Worm (Caenorhabditis elegans) whole organism, late embryonic: Measurements from ENCODE around the gene C06E4.3.

Experiments used
- C08G9.2 ChIP-seq: sonication (generic microtip); optimal IDR thresholded peaks from 2 replicates; lab custom pipeline; 2016; ENCODE audit warnings: mild to moderate bottlenecking, missing genetic modification characterization, moderate library complexity, missing compliant biosample characterization
- F13H6.1 ChIP-seq: sonication (generic microtip); optimal IDR thresholded peaks from 2 replicates; lab custom pipeline; 2016; ENCODE audit warnings: missing genetic modification characterization, missing compliant biosample characterization
- ceh-14 ChIP-seq: sonication (generic microtip); optimal IDR thresholded peaks from 2 replicates; lab custom pipeline; 2016; ENCODE audit warnings: missing genotype, missing genetic modification characterization, missing compliant biosample characterization
- ceh-2 ChIP-seq: sonication (generic microtip); optimal IDR thresholded peaks from 2 replicates; lab custom pipeline; 2016; ENCODE audit warnings: missing genotype, missing genetic modification characterization, missing compliant biosample characterization
- ceh-24 ChIP-seq: sonication (generic microtip); optimal IDR thresholded peaks from 2 replicates; lab custom pipeline; 2016; ENCODE audit warnings: mild to moderate bottlenecking, missing genetic modification characterization, missing compliant biosample characterization
- ceh-31 ChIP-seq: sonication (generic microtip); optimal IDR thresholded peaks from 2 replicates; lab custom pipeline; 2016; ENCODE audit warnings: missing genetic modification characterization, missing compliant biosample characterization
- ceh-48 ChIP-seq: sonication (generic microtip); optimal IDR thresholded peaks from 2 replicates; lab custom pipeline; 2016; ENCODE audit warnings: missing genetic modification characterization, inconsistent platforms, missing compliant biosample characterization
- ceh-6 ChIP-seq: fragments of 200-800 bp; sonication (Bioruptor generic); optimal IDR thresholded peaks from 2 replicates; lab custom pipeline; 2018; ENCODE audit warnings: mild to moderate bottlenecking, missing genetic modification characterization, missing compliant biosample characterization
- ceh-9 ChIP-seq: sonication (generic microtip); optimal IDR thresholded peaks from 2 replicates; lab custom pipeline; 2016; ENCODE audit warnings: mild to moderate bottlenecking, missing genetic modification characterization, inconsistent platforms, missing compliant biosample characterization
- che-1 ChIP-seq: sonication (generic microtip); optimal IDR thresholded peaks from 2 replicates; lab custom pipeline; 2016; ENCODE audit warnings: mild to moderate bottlenecking, missing genetic modification characterization, missing compliant biosample characterization
- dve-1 ChIP-seq: sonication (generic microtip); optimal IDR thresholded peaks from 2 replicates; lab custom pipeline; 2017; ENCODE audit warnings: antibody characterized with exemption, mild to moderate bottlenecking, missing genetic modification characterization, missing compliant biosample characterization
- elt-2 ChIP-seq: sonication (generic microtip); optimal IDR thresholded peaks from 2 replicates; lab custom pipeline; 2016; ENCODE audit warnings: missing genetic modification reagents, missing genetic modification characterization, missing compliant biosample characterization
- fkh-10 ChIP-seq: fragments of 150-350 bp; optimal IDR thresholded peaks from 2 replicates; lab custom pipeline; 2014; ENCODE audit warnings: missing biosample characterization, missing genetic modification reagents, missing genetic modification characterization
- fkh-6 ChIP-seq: sonication (generic microtip); optimal IDR thresholded peaks from 2 replicates; lab custom pipeline; 2016; ENCODE audit warnings: missing genetic modification characterization, missing compliant biosample characterization
- gmeb-2 ChIP-seq: sonication (generic microtip); optimal IDR thresholded peaks from 2 replicates; lab custom pipeline; 2016; ENCODE audit warnings: missing genetic modification characterization, inconsistent platforms, missing compliant biosample characterization
- hlh-13 ChIP-seq: fragments of 200-800 bp; sonication (Bioruptor generic); optimal IDR thresholded peaks from 2 replicates; lab custom pipeline; 2018; ENCODE audit warnings: mild to moderate bottlenecking, missing genetic modification characterization, missing compliant biosample characterization
- hlh-15 ChIP-seq: sonication (generic microtip); optimal IDR thresholded peaks from 2 replicates; lab custom pipeline; 2016; ENCODE audit warnings: missing genetic modification characterization, missing compliant biosample characterization
- hlh-30 ChIP-seq: sonication (generic microtip); optimal IDR thresholded peaks from 2 replicates; lab custom pipeline; 2017; ENCODE audit warnings: antibody characterized with exemption, missing genetic modification characterization, missing compliant biosample characterization; ENCODE audit not compliant: insufficient read depth
- hlh-6 ChIP-seq: sonication (generic microtip); optimal IDR thresholded peaks from 2 replicates; lab custom pipeline; 2016; ENCODE audit warnings: missing genotype, missing genetic modification characterization, missing compliant biosample characterization
- lim-6 ChIP-seq: sonication (generic microtip); optimal IDR thresholded peaks from 2 replicates; lab custom pipeline; 2016; ENCODE audit warnings: missing genetic modification characterization, missing compliant biosample characterization
- mec-3 ChIP-seq: sonication (generic microtip); optimal IDR thresholded peaks from 2 replicates; lab custom pipeline; 2016; ENCODE audit warnings: borderline replicate concordance, missing genetic modification characterization, missing compliant biosample characterization
- nfya-1 ChIP-seq: sonication (generic microtip); optimal IDR thresholded peaks from 2 replicates; lab custom pipeline; 2017; ENCODE audit warnings: missing genetic modification characterization, mild to moderate bottlenecking, missing compliant biosample characterization, antibody characterized with exemption, moderate library complexity
- nhr-232 ChIP-seq: sonication (generic microtip); optimal IDR thresholded peaks from 2 replicates; lab custom pipeline; 2016; ENCODE audit warnings: missing genetic modification characterization, missing compliant biosample characterization
- odd-2 ChIP-seq: sonication (generic microtip); optimal IDR thresholded peaks from 2 replicates; lab custom pipeline; 2017; ENCODE audit warnings: antibody characterized with exemption, mild to moderate bottlenecking, missing genetic modification characterization, missing compliant biosample characterization
- pat-9 ChIP-seq: fragments of 200-800 bp; sonication (Bioruptor generic); optimal IDR thresholded peaks from 2 replicates; lab custom pipeline; 2018; ENCODE audit warnings: mild to moderate bottlenecking, missing genetic modification characterization, moderate library complexity, missing compliant biosample characterization
- pax-1 ChIP-seq: fragments of 150-350 bp; optimal IDR thresholded peaks from 2 replicates; lab custom pipeline; 2014; ENCODE audit warnings: missing biosample characterization, missing genetic modification characterization
- pha-2 ChIP-seq: sonication (generic microtip); optimal IDR thresholded peaks from 2 replicates; lab custom pipeline; 2017; ENCODE audit warnings: mild to moderate bottlenecking, missing genetic modification characterization, missing compliant biosample characterization
- pqm-1 ChIP-seq: sonication (generic microtip); optimal IDR thresholded peaks from 2 replicates; lab custom pipeline; 2016; ENCODE audit warnings: missing genetic modification characterization, missing compliant biosample characterization
- ref-2 ChIP-seq: sonication (generic microtip); optimal IDR thresholded peaks from 2 replicates; lab custom pipeline; 2016; ENCODE audit warnings: missing genetic modification characterization, missing compliant biosample characterization
- sdc-2 ChIP-seq: sonication (generic microtip); optimal IDR thresholded peaks from 2 replicates; lab custom pipeline; 2016; ENCODE audit warnings: missing genotype, missing genetic modification characterization, missing compliant biosample characterization
- sox-4 ChIP-seq: sonication (generic microtip); optimal IDR thresholded peaks from 2 replicates; lab custom pipeline; 2017; ENCODE audit warnings: mild to moderate bottlenecking, missing genetic modification characterization, inconsistent platforms, missing compliant biosample characterization
- tbx-7 ChIP-seq: sonication (generic microtip); optimal IDR thresholded peaks from 2 replicates; lab custom pipeline; 2016; ENCODE audit warnings: missing genotype, missing genetic modification characterization, missing compliant biosample characterization
- unc-3 ChIP-seq, 2 experiments: fragments of 200-800 bp in 1 of 2; sonication (Bioruptor generic) in 1 of 2; sonication (generic microtip) in 1 of 2; conservative IDR thresholded peaks in 1 of 2; optimal IDR thresholded peaks in 1 of 2; 2 replicates each; pipeline versions ENCODE4 v1.3.6 to Lab custom; 2016 to 2022; ENCODE audit warnings: missing compliant biosample characterization in 2 of 2, missing genetic modification characterization in 2 of 2, missing genetic modification reagents in 1 of 2
- unc-42 ChIP-seq: sonication (generic microtip); optimal IDR thresholded peaks from 2 replicates; lab custom pipeline; 2016; ENCODE audit warnings: missing genotype, missing genetic modification characterization, missing compliant biosample characterization
- unc-86 ChIP-seq: sonication (generic microtip); optimal IDR thresholded peaks from 2 replicates; lab custom pipeline; 2016; ENCODE audit warnings: missing genetic modification characterization, missing compliant biosample characterization
- zip-5 ChIP-seq: sonication (generic microtip); optimal IDR thresholded peaks from 2 replicates; lab custom pipeline; 2016; ENCODE audit warnings: missing genetic modification characterization, missing compliant biosample characterization
- ztf-16 ChIP-seq: sonication (generic microtip); optimal IDR thresholded peaks from 2 replicates; lab custom pipeline; 2017; ENCODE audit warnings: missing genetic modification characterization, missing compliant biosample characterization

Gene C06E4.3

DNA sequence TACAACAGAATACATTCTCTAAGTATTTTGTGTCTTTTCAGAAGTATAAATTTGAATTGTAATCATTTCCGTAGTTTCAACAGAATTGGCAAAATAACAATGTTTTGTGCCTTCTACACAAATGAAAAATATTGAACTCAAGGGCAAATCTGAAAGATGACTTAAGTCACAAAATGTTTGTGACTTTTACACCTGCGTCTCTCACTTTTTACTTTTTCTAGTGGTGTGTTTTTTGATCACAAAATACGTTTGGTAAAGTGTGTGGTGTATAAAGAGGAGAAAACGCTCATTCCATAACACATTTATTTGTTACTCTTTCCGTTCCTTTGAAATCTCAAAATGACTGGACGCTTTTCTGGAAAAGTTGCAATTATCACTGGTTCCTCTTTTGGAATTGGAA is at the start of gene C06E4.3:
Gene C06E4.3 (plus strand): TSS at position 289 of the 400 bp plus-strand sequence.
- TF ChIP-seq unc-3 (GFP tag; conservative IDR thresholded peaks at IDR 0.05; lab: Robert Waterston, UW) (no peak), unc-3 (tag; optimal IDR thresholded peaks at IDR 0.05; lab: Kevin White, UChicago) (no peak), ref-2 (tag; lab: Kevin White, UChicago) (no peak), zip-5 (tag; lab: Kevin White, UChicago) (no peak), ceh-2 (no peak), odd-2 (tag; lab: Kevin White, UChicago) (no peak), nfya-1 (tag; lab: Kevin White, UChicago) (no peak), pha-2 (tag; lab: Kevin White, UChicago) (no peak), hlh-30 (tag; lab: Kevin White, UChicago) (no peak), ztf-16 (tag; lab: Kevin White, UChicago) (no peak), hlh-15 (no peak), che-1 (no peak)

DNA sequence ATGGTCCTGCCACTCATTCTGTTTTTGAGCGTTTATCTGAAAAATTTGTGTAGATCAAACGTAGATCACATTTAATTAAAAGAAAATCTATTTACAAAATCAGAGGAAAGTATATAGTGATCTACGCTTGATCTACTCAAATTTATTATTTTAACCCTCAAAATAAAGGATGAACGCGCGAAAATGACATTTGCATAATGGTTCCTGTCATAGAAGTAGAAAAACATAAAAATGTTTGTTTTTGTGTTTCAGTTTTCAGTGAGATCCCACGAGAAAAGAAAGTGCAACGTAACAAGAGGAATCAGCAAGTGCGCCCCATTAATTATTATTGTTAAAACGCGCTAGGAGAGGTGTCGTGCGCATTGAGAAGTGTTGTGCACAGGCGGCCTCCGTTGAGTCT is 49.4 kb upstream of the C06E4.3 start:
- no peak for TF ChIP-seq gmeb-2 (tag; lab: Kevin White, UChicago)

DNA sequence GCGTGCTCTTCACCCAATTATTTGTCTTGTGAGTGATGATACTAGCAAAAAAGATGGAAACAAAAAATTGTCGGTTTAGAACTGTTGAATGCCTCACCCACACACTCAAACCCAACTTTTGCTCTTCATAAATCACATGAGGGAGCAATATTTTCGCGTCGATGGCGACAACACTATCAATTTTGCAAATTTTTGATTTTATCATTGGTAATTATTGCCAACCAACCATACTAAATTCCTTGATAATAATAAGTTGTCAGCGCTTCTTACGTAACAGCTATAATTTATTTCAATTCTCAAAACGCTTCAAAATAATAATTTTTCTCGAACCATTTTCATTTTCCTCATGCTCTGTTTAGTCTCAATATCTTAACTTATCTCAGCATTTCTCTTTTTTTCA is 47.9 kb upstream of the C06E4.3 start:
- TF ChIP-seq pat-9 (tag; lab: Kevin White, UChicago) (no peak), ceh-31 (no peak), hlh-6 (tag; lab: Kevin White, UChicago) (no peak), tbx-7 (tag; lab: Kevin White, UChicago) (no peak), elt-2 (tag; lab: Kevin White, UChicago) (no peak), unc-86 (tag; lab: Kevin White, UChicago) (no peak), ceh-9 (tag; lab: Kevin White, UChicago) (no peak), ceh-6 (GFP tag; lab: Kevin White, UChicago) (no peak), dve-1 (tag; lab: Kevin White, UChicago) (no peak), hlh-30 (tag; lab: Kevin White, UChicago) (no peak), nhr-232 (tag; lab: Kevin White, UChicago) (no peak), mec-3 (tag; lab: Kevin White, UChicago) (no peak), ztf-16 (tag; lab: Kevin White, UChicago) (no peak), ceh-48 (no peak)

DNA sequence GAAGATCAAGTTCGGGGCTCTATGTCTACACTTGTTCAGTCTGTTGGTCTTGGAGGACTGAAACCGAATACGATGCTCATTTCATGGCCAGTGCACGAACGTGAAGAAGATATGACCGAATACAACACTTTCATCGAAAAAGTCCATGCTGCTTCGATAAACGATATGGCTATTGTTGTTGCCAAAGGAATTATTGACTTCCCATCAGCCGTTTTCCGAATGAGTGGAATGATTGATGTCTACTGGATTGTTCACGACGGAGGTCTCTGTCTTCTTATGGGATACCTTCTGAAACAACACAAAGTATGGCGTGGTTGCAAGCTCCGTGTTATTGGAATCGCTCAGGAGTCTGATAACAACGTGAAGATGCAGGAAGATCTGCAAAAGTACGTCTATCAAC is 44.5 kb upstream of the C06E4.3 start:
- TF ChIP-seq hlh-30 (tag; lab: Kevin White, UChicago), result no peak
- TF ChIP-seq ceh-9 (tag; lab: Kevin White, UChicago), result no peak
- no peak for TF ChIP-seq dve-1 (tag; lab: Kevin White, UChicago)
- no peak for TF ChIP-seq pqm-1 (tag; lab: Kevin White, UChicago)
- no peak for TF ChIP-seq fkh-6
- TF ChIP-seq odd-2 (tag; lab: Kevin White, UChicago), result no peak
- TF ChIP-seq ref-2 (tag; lab: Kevin White, UChicago), result no peak
- no peak for TF ChIP-seq pat-9 (tag; lab: Kevin White, UChicago)
- TF ChIP-seq sdc-2 (tag; lab: Kevin White, UChicago), result no peak
- TF ChIP-seq che-1, result no peak
- no peak for TF ChIP-seq hlh-15
- TF ChIP-seq C08G9.2, result no peak
- TF ChIP-seq sox-4, result no peak
- no peak for TF ChIP-seq zip-5 (tag; lab: Kevin White, UChicago)

DNA sequence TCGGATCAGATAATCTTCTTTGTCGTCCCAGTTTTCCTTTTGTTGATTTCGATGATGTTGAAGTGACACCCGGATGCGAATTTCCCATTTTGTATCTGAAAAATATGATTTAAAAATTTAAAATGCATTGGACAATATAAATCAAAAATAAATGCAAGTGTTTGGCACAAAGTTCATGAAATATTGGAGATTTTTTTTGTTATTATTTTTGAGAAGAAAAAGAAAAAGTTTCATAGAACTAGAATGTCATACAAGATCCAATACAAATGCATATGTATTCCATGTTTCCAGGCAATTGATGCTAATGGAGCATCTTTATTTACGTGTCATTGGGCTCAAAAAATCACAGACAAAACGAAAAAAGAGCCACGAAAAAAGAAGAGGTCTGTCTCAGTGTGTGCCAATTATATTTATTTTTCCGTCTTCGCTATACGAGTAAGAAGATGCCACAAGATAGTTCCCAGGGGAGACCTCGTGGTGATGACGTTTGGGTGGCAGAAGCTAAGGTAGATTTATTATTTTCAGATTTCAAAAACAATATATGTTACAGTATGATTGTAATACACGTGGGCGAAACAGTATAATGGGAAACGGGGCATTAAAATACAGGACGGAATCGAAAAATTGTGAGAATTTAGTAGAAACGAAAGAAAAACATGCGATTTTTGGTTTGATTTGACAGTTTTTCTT is 41.1 kb upstream of the C06E4.3 start, which contains the start of the genes glb-23 and R13A1.1:
Gene glb-23 (minus strand): TSS at position 101 of the 690 bp plus-strand sequence.
Gene R13A1.1 (plus strand): TSS at position 640 of the 690 bp plus-strand sequence.
- no peak for TF ChIP-seq hlh-13 (GFP tag; lab: Kevin White, UChicago)
- TF ChIP-seq odd-2 (tag; lab: Kevin White, UChicago), result no peak
- no peak for TF ChIP-seq F13H6.1 (tag; lab: Kevin White, UChicago)
- TF ChIP-seq ceh-24 (tag; lab: Kevin White, UChicago), result no peak
- no peak for TF ChIP-seq fkh-10 (GFP tag; lab: Kevin White, UChicago)
- TF ChIP-seq pax-1, result no peak
- no peak for TF ChIP-seq pqm-1 (tag; lab: Kevin White, UChicago)
- no peak for TF ChIP-seq unc-42
- TF ChIP-seq mec-3 (tag; lab: Kevin White, UChicago), result no peak
- no peak for TF ChIP-seq ceh-14 (tag; lab: Kevin White, UChicago)
- no peak for TF ChIP-seq lim-6 (tag; lab: Kevin White, UChicago)
- no peak for TF ChIP-seq ceh-9 (tag; lab: Kevin White, UChicago)
- TF ChIP-seq hlh-30 (tag; lab: Kevin White, UChicago), result no peak
